Worm (Caenorhabditis elegans) whole organism, young adult: ENCODE measurements around the gene srx-82.
A peak's percentile ranks its signal among the peaks of the same experiment; 100 is the strongest.

ENCODE experiments used
- B0019.2 ChIP-seq: fragments of 200-800 bp; sonication (Bioruptor generic); conservative IDR thresholded peaks from 2 replicates; pipeline ENCODE4 v1.3.6; 2022; ENCODE audit warnings: missing genetic modification reagents, missing genetic modification characterization, missing compliant biosample characterization
- D2030.7 ChIP-seq: fragments of 200-800 bp; sonication (Bioruptor generic); IDR thresholded peaks from 2 replicates; pipeline ENCODE4 v1.3.6; 2022; ENCODE audit warnings: missing genetic modification reagents, missing genetic modification characterization, missing compliant biosample characterization
- F33H1.4 ChIP-seq: fragments of 200-800 bp; sonication (Bioruptor generic); IDR thresholded peaks from 2 replicates; pipeline ENCODE4 v1.3.6; 2022; ENCODE audit warnings: missing genetic modification reagents, missing genetic modification characterization, missing compliant biosample characterization
- F57C9.4 ChIP-seq: sonication (generic microtip); optimal IDR thresholded peaks from 2 replicates; lab custom pipeline; 2017; ENCODE audit warnings: mild to moderate bottlenecking, missing genetic modification characterization, missing compliant biosample characterization
- T07F8.4 ChIP-seq: sonication (generic microtip); optimal IDR thresholded peaks from 2 replicates; lab custom pipeline; 2016; ENCODE audit warnings: mild to moderate bottlenecking, missing genetic modification characterization, moderate library complexity, missing compliant biosample characterization
- Y53G8AR.9 ChIP-seq: fragments of 200-800 bp; sonication (Bioruptor generic); conservative IDR thresholded peaks from 2 replicates; pipeline ENCODE4 v1.3.6; 2022; ENCODE audit warnings: missing genetic modification reagents, missing genetic modification characterization, missing compliant biosample characterization
- ZK185.1 ChIP-seq: sonication (generic microtip); optimal IDR thresholded peaks from 2 replicates; lab custom pipeline; 2016; ENCODE audit warnings: mild to moderate bottlenecking, missing genetic modification characterization, missing compliant biosample characterization; ENCODE audit not compliant: poor library complexity, severe bottlenecking
- attf-3 ChIP-seq: fragments of 200-800 bp; sonication (Bioruptor generic); conservative IDR thresholded peaks from 2 replicates; pipeline ENCODE4 v1.3.6; 2022; ENCODE audit warnings: missing genetic modification reagents, missing genetic modification characterization, missing compliant biosample characterization
- cebp-1 ChIP-seq, 2 experiments: fragments of 200-800 bp in 1 of 2; sonication (Bioruptor generic) in 1 of 2; sonication (generic microtip) in 1 of 2; IDR thresholded peaks in 1 of 2; optimal IDR thresholded peaks in 1 of 2; 2 replicates each; pipeline versions ENCODE4 v1.3.6 to Lab custom; 2017 to 2022; ENCODE audit warnings: missing compliant biosample characterization in 2 of 2, missing genetic modification characterization in 2 of 2, mild to moderate bottlenecking in 1 of 2, missing genetic modification reagents in 1 of 2, moderate library complexity in 1 of 2
- chd-7 ChIP-seq: sonication (generic microtip); optimal IDR thresholded peaks from 2 replicates; lab custom pipeline; 2016; ENCODE audit warnings: mild to moderate bottlenecking, missing genetic modification characterization, moderate library complexity, missing compliant biosample characterization
- dox-1 ChIP-seq: fragments of 200-800 bp; sonication (Bioruptor generic); IDR thresholded peaks from 2 replicates; pipeline ENCODE4 v1.3.6; 2022; ENCODE audit warnings: missing genetic modification reagents, missing genetic modification characterization, missing compliant biosample characterization
- dpff-1 ChIP-seq: sonication (generic microtip); optimal IDR thresholded peaks from 2 replicates; lab custom pipeline; 2017; ENCODE audit warnings: mild to moderate bottlenecking, missing genetic modification characterization, missing compliant biosample characterization
- dpl-1 ChIP-seq: fragments of 150-350 bp; optimal IDR thresholded peaks from 2 replicates; lab custom pipeline; 2014; ENCODE audit warnings: missing biosample characterization, missing genetic modification reagents, missing genetic modification characterization
- ekl-4 ChIP-seq: fragments of 200-800 bp; sonication (Bioruptor generic); IDR thresholded peaks from 2 replicates; pipeline ENCODE4 v1.3.6; 2022; ENCODE audit warnings: missing genetic modification reagents, missing genetic modification characterization, missing compliant biosample characterization
- fkh-3 ChIP-seq: sonication (generic microtip); optimal IDR thresholded peaks from 2 replicates; lab custom pipeline; 2016; ENCODE audit warnings: mild to moderate bottlenecking, missing genetic modification characterization, missing compliant biosample characterization
- hlh-26 ChIP-seq: fragments of 200-800 bp; sonication (Bioruptor generic); conservative IDR thresholded peaks from 2 replicates; pipeline ENCODE4 v1.3.6; 2022; ENCODE audit warnings: missing genetic modification reagents, missing genetic modification characterization, missing compliant biosample characterization
- hsf-1 ChIP-seq: fragments of 200-800 bp; sonication (Bioruptor generic); IDR thresholded peaks from 2 replicates; pipeline ENCODE4 v1.3.6; 2022; ENCODE audit warnings: missing genetic modification reagents, missing genetic modification characterization, missing compliant biosample characterization
- let-526 ChIP-seq: fragments of 200-800 bp; sonication (Bioruptor generic); IDR thresholded peaks from 2 replicates; pipeline ENCODE4 v1.3.6; 2022; ENCODE audit warnings: missing genetic modification reagents, missing genetic modification characterization, missing compliant biosample characterization
- lin-26 ChIP-seq: fragments of 200-800 bp; sonication (Bioruptor generic); IDR thresholded peaks from 2 replicates; pipeline ENCODE4 v1.3.6; 2022; ENCODE audit warnings: missing genetic modification reagents, missing genetic modification characterization, missing compliant biosample characterization
- lsl-1 ChIP-seq: fragments of 200-800 bp; sonication (Bioruptor generic); optimal IDR thresholded peaks from 2 replicates; lab custom pipeline; 2018; ENCODE audit warnings: mild to moderate bottlenecking, missing genetic modification characterization, moderate library complexity, missing compliant biosample characterization
- madf-10 ChIP-seq: sonication (generic microtip); optimal IDR thresholded peaks from 2 replicates; lab custom pipeline; 2016; ENCODE audit warnings: mild to moderate bottlenecking, missing genetic modification characterization, missing compliant biosample characterization
- madf-3 ChIP-seq: fragments of 200-800 bp; sonication (Bioruptor generic); IDR thresholded peaks from 2 replicates; pipeline ENCODE4 v1.3.6; 2022; ENCODE audit warnings: missing genetic modification reagents, missing genetic modification characterization, missing compliant biosample characterization
- nfyb-1 ChIP-seq: fragments of 200-800 bp; sonication (Bioruptor generic); IDR thresholded peaks from 2 replicates; pipeline ENCODE4 v1.3.6; 2022; ENCODE audit warnings: missing genetic modification reagents, missing genetic modification characterization, missing compliant biosample characterization
- nhr-80 ChIP-seq: sonication (generic microtip); optimal IDR thresholded peaks from 2 replicates; lab custom pipeline; 2016; ENCODE audit warnings: missing genetic modification characterization, missing compliant biosample characterization
- nhr-90 ChIP-seq: sonication (generic microtip); optimal IDR thresholded peaks from 2 replicates; lab custom pipeline; 2016; ENCODE audit warnings: missing genotype, mild to moderate bottlenecking, missing genetic modification characterization, missing compliant biosample characterization
- rpc-1 ChIP-seq, 2 experiments: fragments of 150-350 bp in 1 of 2; sonication (generic microtip) in 1 of 2; optimal IDR thresholded peaks; 2 replicates each; lab custom pipeline; 2014 to 2018; ENCODE audit warnings: missing biosample characterization in 1 of 2, missing genetic modification characterization in 1 of 2, missing genetic modification reagents in 1 of 2, missing genotype in 1 of 2
- sea-2 ChIP-seq: fragments of 200-800 bp; sonication (Bioruptor generic); IDR thresholded peaks from 2 replicates; pipeline ENCODE4 v1.3.6; 2022; ENCODE audit warnings: missing genetic modification characterization, missing compliant biosample characterization
- snpc-3.4 ChIP-seq: sonication (generic microtip); optimal IDR thresholded peaks from 2 replicates; lab custom pipeline; 2017; ENCODE audit warnings: missing genetic modification characterization, mild to moderate bottlenecking, missing compliant biosample characterization, antibody characterized with exemption, moderate library complexity, missing genotype, missing genetic modification reagents
- snpc-4 ChIP-seq, 5 experiments: fragments of 150-350 bp in 1 of 5; sonication (generic microtip) in 4 of 5; optimal IDR thresholded peaks; 2 replicates each; lab custom pipeline; 2014 to 2018; ENCODE audit warnings: missing genetic modification characterization in 5 of 5, missing biosample characterization in 3 of 5, antibody characterized with exemption in 2 of 5, mild to moderate bottlenecking in 2 of 5, missing compliant biosample characterization in 2 of 5, missing genotype in 2 of 5, moderate library complexity in 2 of 5, missing genetic modification reagents in 1 of 5
- sptf-2 ChIP-seq: fragments of 200-800 bp; sonication (Bioruptor generic); optimal IDR thresholded peaks from 2 replicates; lab custom pipeline; 2018; ENCODE audit warnings: mild to moderate bottlenecking, missing genetic modification characterization, missing compliant biosample characterization
- xnd-1 ChIP-seq: sonication (generic microtip); optimal IDR thresholded peaks from 2 replicates; lab custom pipeline; 2016; ENCODE audit warnings: missing genotype, missing genetic modification reagents, missing genetic modification characterization, missing compliant biosample characterization
- ztf-22 ChIP-seq: fragments of 200-800 bp; sonication (Bioruptor generic); optimal IDR thresholded peaks from 2 replicates; lab custom pipeline; 2018; ENCODE audit warnings: mild to moderate bottlenecking, missing genetic modification characterization, moderate library complexity, missing compliant biosample characterization
- ztf-26 ChIP-seq: sonication (generic microtip); optimal IDR thresholded peaks from 2 replicates; lab custom pipeline; 2017; ENCODE audit warnings: missing genetic modification characterization, missing compliant biosample characterization

srx-82 gene

ce11 chrV:11554260-11554659 lies 35.3 kb upstream of the srx-82 start, which contains the start of gene duo-1 (continued):
- TF ChIP-seq hsf-1 (GFP tag; lab: Robert Waterston, UW), result no peak
- TF ChIP-seq D2030.7 (GFP tag; lab: Robert Waterston, UW), result peak; percentile 64
- peak; percentile 82 for TF ChIP-seq dpl-1 (GFP tag; lab: Kevin White, UChicago)
- peak; percentile 49 for TF ChIP-seq snpc-3.4
- no peak for TF ChIP-seq ztf-22
- TF ChIP-seq nfyb-1, result no peak
- TF ChIP-seq ekl-4 (GFP tag; lab: Robert Waterston, UW), result 0 out of 2 replicates have a peak, but pooled peaks have one; percentile 51
- TF ChIP-seq ztf-26, result no peak
- TF ChIP-seq dox-1 (GFP tag; lab: Robert Waterston, UW), result peak; percentile 55
- TF ChIP-seq xnd-1, result peak; percentile 86
- TF ChIP-seq F33H1.4 (GFP tag; lab: Robert Waterston, UW), result peak; percentile 66
- peak; percentile 80 for TF ChIP-seq lsl-1 (GFP tag; lab: Kevin White, UChicago)

ce11 chrV:11562643-11563042 lies 26.9 kb upstream of the srx-82 start, which contains the start of gene srx-86:
Gene srx-86, plus strand, starts transcription at chrV:11562943.
- TF ChIP-seq snpc-4 (GFP tag; optimal IDR thresholded peaks at IDR 0.05; lab: Kevin White, UChicago), result no peak
- no peak for TF ChIP-seq snpc-4 (tag; optimal IDR thresholded peaks at IDR 0.05; lab: Kevin White, UChicago)
- no peak for TF ChIP-seq madf-3 (GFP tag; lab: Robert Waterston, UW)
- TF ChIP-seq B0019.2 (GFP tag; lab: Robert Waterston, UW), result no peak
- no peak for TF ChIP-seq ekl-4 (GFP tag; lab: Robert Waterston, UW)
- TF ChIP-seq dpl-1 (GFP tag; lab: Kevin White, UChicago), result no peak
- TF ChIP-seq chd-7 (tag; lab: Kevin White, UChicago), result no peak
- no peak for TF ChIP-seq ZK185.1 (tag; lab: Kevin White, UChicago)
- TF ChIP-seq sea-2 (GFP tag; lab: Robert Waterston, UW), result no peak
- TF ChIP-seq Y53G8AR.9, result no peak
- TF ChIP-seq let-526 (GFP tag; lab: Robert Waterston, UW), result no peak
- no peak for TF ChIP-seq dpff-1 (tag; lab: Kevin White, UChicago)
- no peak for TF ChIP-seq lin-26 (GFP tag; lab: Robert Waterston, UW)
- TF ChIP-seq madf-10 (tag; lab: Kevin White, UChicago), result no peak
- TF ChIP-seq nhr-80, result no peak
- no peak for TF ChIP-seq fkh-3
- no peak for TF ChIP-seq nhr-90 (tag; lab: Kevin White, UChicago)
- no peak for TF ChIP-seq sptf-2 (GFP tag; lab: Kevin White, UChicago)
- no peak for TF ChIP-seq rpc-1 (optimal IDR thresholded peaks at IDR 0.05; lab: Kevin White, UChicago)
- TF ChIP-seq rpc-1 (tag; optimal IDR thresholded peaks at IDR 0.05; lab: Kevin White, UChicago), result no peak

- no peak for TF ChIP-seq F57C9.4 (tag; lab: Kevin White, UChicago)
- TF ChIP-seq attf-3 (GFP tag; lab: Robert Waterston, UW), result no peak
- no peak for TF ChIP-seq lsl-1 (GFP tag; lab: Kevin White, UChicago)
- no peak for TF ChIP-seq cebp-1 (GFP tag; IDR thresholded peaks at IDR 0.05; lab: Robert Waterston, UW)
- TF ChIP-seq cebp-1 (tag; optimal IDR thresholded peaks at IDR 0.05; lab: Kevin White, UChicago), result no peak
- TF ChIP-seq T07F8.4, result no peak
- TF ChIP-seq, all 124 proteins: peak for 0
Observed at ce11 chrV:11564573-11564972, 25.0 kb upstream of the srx-82 start, which contains the start of gene srx-87. Gene srx-87, plus strand, starts transcription at chrV:11564873.

ce11 chrV:11570169-11570651 lies 19.3 kb upstream of the srx-82 start, which contains the start of the genes nhr-101 and pms-2:
Gene nhr-101, plus strand, starts transcription at chrV:11570476.
Gene pms-2, minus strand, starts transcription at chrV:11570601.
- peak; percentile 5 for TF ChIP-seq nhr-80
- TF ChIP-seq hlh-26 (GFP tag; lab: Robert Waterston, UW), result no peak
- TF ChIP-seq, all 124 proteins: peak for 1
